Worm (Caenorhabditis elegans) whole organism, mixed stage, embryonic: ENCODE data around the gene pals-25.

ENCODE experiments used
- M03D4.4 ChIP-seq: sonication (generic microtip); optimal IDR thresholded peaks from 2 replicates; lab custom pipeline; 2017; ENCODE audit warnings: mild to moderate bottlenecking, missing genetic modification characterization, missing compliant biosample characterization
- bed-3 ChIP-seq: fragments of 200-800 bp; sonication (Bioruptor generic); optimal IDR thresholded peaks from 3 replicates; lab custom pipeline; 2018; ENCODE audit warnings: mild to moderate bottlenecking, missing genetic modification characterization, moderate library complexity, missing compliant biosample characterization
- ceh-39 ChIP-seq: fragments of 150-350 bp; optimal IDR thresholded peaks from 2 replicates; lab custom pipeline; 2014; ENCODE audit warnings: missing biosample characterization, missing genetic modification characterization
- ceh-43 ChIP-seq: fragments of 200-800 bp; sonication (Bioruptor generic); optimal IDR thresholded peaks from 2 replicates; lab custom pipeline; 2018; ENCODE audit warnings: mild to moderate bottlenecking, missing genetic modification characterization, moderate library complexity, missing compliant biosample characterization
- ceh-83 ChIP-seq: fragments of 200-800 bp; sonication (Bioruptor generic); optimal IDR thresholded peaks from 2 replicates; lab custom pipeline; 2018; ENCODE audit warnings: mild to moderate bottlenecking, missing genetic modification characterization, missing compliant biosample characterization
- ces-1 ChIP-seq: fragments of 150-350 bp; optimal IDR thresholded peaks from 2 replicates; lab custom pipeline; 2014; ENCODE audit warnings: missing biosample characterization, missing genetic modification reagents, missing genetic modification characterization
- cnd-1 ChIP-seq: fragments of 200-800 bp; sonication (Bioruptor generic); optimal IDR thresholded peaks from 2 replicates; lab custom pipeline; 2018; ENCODE audit warnings: mild to moderate bottlenecking, missing genetic modification characterization, missing compliant biosample characterization
- drap-1 ChIP-seq: fragments of 200-800 bp; sonication (Bioruptor generic); optimal IDR thresholded peaks from 3 replicates; lab custom pipeline; 2018; ENCODE audit warnings: mild to moderate bottlenecking, missing genetic modification characterization, missing compliant biosample characterization
- flh-1 ChIP-seq: fragments of 200-800 bp; sonication (Bioruptor generic); optimal IDR thresholded peaks from 2 replicates; lab custom pipeline; 2018; ENCODE audit warnings: mild to moderate bottlenecking, missing genetic modification characterization, moderate library complexity, missing compliant biosample characterization
- ham-2 ChIP-seq: fragments of 200-800 bp; sonication (Bioruptor generic); optimal IDR thresholded peaks from 2 replicates; lab custom pipeline; 2018; ENCODE audit warnings: mild to moderate bottlenecking, missing genetic modification characterization, missing compliant biosample characterization
- hlh-1 ChIP-seq: fragments of 150-350 bp; optimal IDR thresholded peaks from 2 replicates; lab custom pipeline; 2014; ENCODE audit warnings: missing biosample characterization, missing genetic modification reagents, missing genetic modification characterization
- lin-13 ChIP-seq: fragments of 150-350 bp; optimal IDR thresholded peaks from 2 replicates; lab custom pipeline; 2014; ENCODE audit warnings: missing biosample characterization, missing genetic modification characterization
- lin-32 ChIP-seq: fragments of 200-800 bp; sonication (Bioruptor generic); optimal IDR thresholded peaks from 2 replicates; lab custom pipeline; 2018; ENCODE audit warnings: mild to moderate bottlenecking, missing genetic modification characterization, missing compliant biosample characterization
- lsy-2 ChIP-seq: fragments of 150-350 bp; optimal IDR thresholded peaks from 2 replicates; lab custom pipeline; 2014; ENCODE audit warnings: missing biosample characterization, missing genetic modification characterization
- mls-2 ChIP-seq: sonication (generic microtip); optimal IDR thresholded peaks from 2 replicates; lab custom pipeline; 2016; ENCODE audit warnings: mild to moderate bottlenecking, missing genetic modification characterization, moderate library complexity, missing compliant biosample characterization
- nhr-12 ChIP-seq: fragments of 150-350 bp; optimal IDR thresholded peaks from 2 replicates; lab custom pipeline; 2014; ENCODE audit warnings: missing biosample characterization, missing genetic modification characterization
- nhr-2 ChIP-seq: fragments of 150-350 bp; optimal IDR thresholded peaks from 2 replicates; lab custom pipeline; 2014; ENCODE audit warnings: missing biosample characterization, missing genetic modification characterization
- nhr-28 ChIP-seq: fragments of 150-350 bp; optimal IDR thresholded peaks from 2 replicates; lab custom pipeline; 2014; ENCODE audit warnings: missing biosample characterization, missing genetic modification characterization
- nhr-76 ChIP-seq: sonication (generic microtip); optimal IDR thresholded peaks from 2 replicates; lab custom pipeline; 2017; ENCODE audit warnings: missing biosample characterization, missing genetic modification characterization
- pha-4 ChIP-seq: fragments of 150-350 bp; optimal IDR thresholded peaks from 2 replicates; lab custom pipeline; 2018; ENCODE audit warnings: missing biosample characterization, missing genetic modification reagents, missing genetic modification characterization
- sem-2 ChIP-seq: fragments of 200-800 bp; sonication (Bioruptor generic); optimal IDR thresholded peaks from 2 replicates; lab custom pipeline; 2018; ENCODE audit warnings: mild to moderate bottlenecking, missing genetic modification characterization, missing compliant biosample characterization
- snpc-4 ChIP-seq: fragments of 150-350 bp; optimal IDR thresholded peaks from 2 replicates; lab custom pipeline; 2014; ENCODE audit warnings: missing biosample characterization, missing genetic modification characterization
- sptf-1 ChIP-seq: sonication (generic microtip); optimal IDR thresholded peaks from 2 replicates; lab custom pipeline; 2017; ENCODE audit warnings: mild to moderate bottlenecking, missing genetic modification characterization, moderate library complexity, missing compliant biosample characterization
- tbx-8 ChIP-seq: fragments of 200-800 bp; sonication (Bioruptor generic); optimal IDR thresholded peaks from 2 replicates; lab custom pipeline; 2018; ENCODE audit warnings: mild to moderate bottlenecking, missing genetic modification characterization, moderate library complexity, missing compliant biosample characterization
- unc-120 ChIP-seq: sonication (generic microtip); optimal IDR thresholded peaks from 2 replicates; lab custom pipeline; 2017; ENCODE audit warnings: missing genetic modification characterization, missing compliant biosample characterization; ENCODE audit not compliant: poor library complexity, severe bottlenecking
- unc-39 ChIP-seq: fragments of 150-350 bp; optimal IDR thresholded peaks from 2 replicates; lab custom pipeline; 2014; ENCODE audit warnings: missing biosample characterization, missing genetic modification characterization
- unc-62 ChIP-seq: fragments of 150-350 bp; optimal IDR thresholded peaks from 2 replicates; lab custom pipeline; 2014; ENCODE audit warnings: missing biosample characterization, missing genetic modification reagents, missing genetic modification characterization
- zip-8 ChIP-seq: fragments of 150-350 bp; optimal IDR thresholded peaks from 2 replicates; lab custom pipeline; 2014; ENCODE audit warnings: missing biosample characterization, missing genetic modification characterization
- ztf-11 ChIP-seq: fragments of 150-350 bp; optimal IDR thresholded peaks from 2 replicates; lab custom pipeline; 2014; ENCODE audit warnings: missing biosample characterization, missing genetic modification characterization

Gene pals-25

DNA sequence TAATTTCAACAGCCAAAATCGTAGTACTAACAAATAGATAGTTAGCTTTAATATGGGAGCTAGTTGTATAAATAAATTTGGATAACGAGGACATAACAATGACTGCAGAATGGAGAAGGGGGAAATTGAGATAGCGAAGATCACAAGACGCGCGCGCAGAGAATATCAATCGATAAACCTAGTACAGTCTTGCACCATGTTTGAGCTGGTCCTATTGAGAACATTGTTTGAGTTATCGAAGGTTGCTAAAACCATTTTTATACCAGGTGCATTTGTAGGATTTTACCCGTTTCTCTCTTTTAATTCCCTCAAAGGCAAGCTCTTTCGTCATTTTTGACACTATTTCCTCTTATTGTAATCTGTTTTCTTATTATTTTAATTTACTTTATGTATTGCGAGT, 37.3 kb downstream of the pals-25 start, which contains the start of the genes F40G9.9 and F40G9.12:
F40G9.9 (minus strand) TSS at position 101 of the 400 bp plus-strand sequence.
F40G9.12 (plus strand) TSS at position 231 of the 400 bp plus-strand sequence.
- TF ChIP-seq ceh-83 (GFP tag; lab: Kevin White, UChicago) (no peak), pha-4 (no peak), ceh-39 (tag; lab: Kevin White, UChicago) (no peak), zip-8 (tag; lab: Kevin White, UChicago) (no peak), nhr-76 (tag; lab: Kevin White, UChicago) (no peak), lin-32 (GFP tag; lab: Kevin White, UChicago) (no peak)

DNA sequence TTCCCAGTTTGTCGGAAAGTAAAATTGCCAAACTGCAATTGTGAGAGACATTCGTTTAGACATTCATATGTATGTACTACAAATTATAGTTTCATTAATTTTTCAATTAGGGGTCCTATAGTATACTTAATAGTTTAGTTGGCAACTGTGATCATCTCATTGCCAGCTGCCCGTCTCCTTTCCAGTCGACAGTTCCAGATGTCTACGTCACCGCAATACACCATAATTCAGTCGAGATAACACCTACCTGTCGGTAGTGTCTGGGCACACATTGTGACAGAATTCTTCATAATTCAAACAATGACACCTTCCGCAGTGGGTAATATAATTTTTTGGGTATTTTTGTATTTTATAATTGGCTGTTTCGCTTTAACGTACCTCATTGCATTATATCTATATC, 39.2 kb downstream of the pals-25 start, which contains the start of gene F40G9.19:
F40G9.19 (plus strand) TSS at position 301 of the 400 bp plus-strand sequence.
- TF ChIP-seq snpc-4 (tag; lab: Kevin White, UChicago) = no peak
- no peak for TF ChIP-seq sem-2 (GFP tag; lab: Kevin White, UChicago)
- TF ChIP-seq nhr-12 (tag; lab: Kevin White, UChicago) = no peak
- no peak for TF ChIP-seq zip-8 (tag; lab: Kevin White, UChicago)
- TF ChIP-seq drap-1 (GFP tag; lab: Kevin White, UChicago) = no peak
- TF ChIP-seq sptf-1 = no peak
- TF ChIP-seq, all 35 proteins: peak for 0

- TF ChIP-seq ztf-11 (tag; lab: Kevin White, UChicago) (no peak), nhr-2 (no peak), hlh-1 (tag; lab: Kevin White, UChicago) (no peak), lsy-2 (tag; lab: Kevin White, UChicago) (no peak), ceh-43 (GFP tag; lab: Kevin White, UChicago) (no peak), sem-2 (GFP tag; lab: Kevin White, UChicago) (no peak), unc-120 (tag; lab: Kevin White, UChicago) (no peak), bed-3 (no peak), nhr-28 (no peak), tbx-8 (GFP tag; lab: Kevin White, UChicago) (no peak), pha-4 (no peak), zip-8 (tag; lab: Kevin White, UChicago) (no peak), mls-2 (no peak), unc-39 (tag; lab: Kevin White, UChicago) (no peak)
These were observed 41.4 kb downstream of the pals-25 start, which contains the start of gene clec-148 for ce11 chrIII:175733-176132. TSS of gene clec-148 (minus strand) at chrIII:175833.

ce11 chrIII:177715-178114, 43.4 kb downstream of the pals-25 start, which contains the start of gene F40G9.14:
TSS of gene F40G9.14 (minus strand) at chrIII:177815.
- TF ChIP-seq lsy-2 (tag; lab: Kevin White, UChicago) (no peak), sptf-1 (no peak), ztf-11 (tag; lab: Kevin White, UChicago) (no peak), pha-4 (no peak)

DNA sequence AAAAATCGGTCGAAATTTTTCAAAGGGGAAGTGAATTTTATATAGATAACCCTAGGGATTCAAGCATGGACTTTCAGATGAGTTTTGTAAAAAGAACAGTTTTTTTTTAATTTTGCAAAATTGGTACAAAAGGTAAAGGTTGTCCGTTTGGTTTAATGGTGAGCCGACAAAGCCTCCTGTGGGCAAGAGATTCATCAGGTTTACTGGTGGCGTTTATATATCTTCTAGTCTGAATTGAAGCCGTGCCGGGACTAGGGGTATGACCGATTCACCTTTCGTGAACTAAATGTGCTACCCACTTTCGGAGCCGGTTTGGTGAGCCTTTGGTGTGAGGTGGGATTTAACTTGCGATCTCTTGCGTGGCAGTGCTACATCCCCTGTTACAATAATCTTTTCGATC, 43.8 kb downstream of the pals-25 start:
- peak; percentile 23 for TF ChIP-seq tbx-8 (GFP tag; lab: Kevin White, UChicago)
- TF ChIP-seq M03D4.4 (tag; lab: Kevin White, UChicago) = no peak

DNA sequence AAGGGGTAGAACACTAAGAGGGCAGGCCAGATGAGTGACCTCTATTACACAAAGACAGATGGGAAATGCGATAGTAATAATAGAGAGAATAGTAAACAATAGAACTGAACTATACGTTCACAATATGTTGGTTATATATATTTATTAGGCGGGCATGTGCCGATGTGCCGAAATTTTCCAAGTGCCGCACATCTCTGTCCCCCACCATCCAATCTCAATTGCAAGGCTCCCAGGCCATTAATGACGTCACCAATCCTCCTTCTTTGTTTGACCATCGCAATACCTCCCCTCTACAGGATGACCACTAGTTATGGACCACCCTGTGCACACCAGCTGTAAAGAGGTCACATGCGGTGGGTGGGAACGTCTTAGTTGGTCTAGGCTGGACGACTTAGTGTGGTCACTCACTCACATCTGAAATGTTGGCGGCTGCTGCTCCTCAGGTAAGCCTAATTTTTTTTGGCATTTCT, 44.9 kb downstream of the pals-25 start, which contains the start of gene F40G9.6:
F40G9.6 (plus strand) TSS at position 420 of the 470 bp plus-strand sequence.
- TF ChIP-seq mls-2 = peak; percentile 38
- TF ChIP-seq zip-8 (tag; lab: Kevin White, UChicago) = peak; percentile 67
- peak; percentile 32 for TF ChIP-seq nhr-2
- no peak for TF ChIP-seq ham-2
- no peak for TF ChIP-seq ces-1 (GFP tag; lab: Kevin White, UChicago)
- TF ChIP-seq cnd-1 (tag; lab: Kevin White, UChicago) = peak; percentile 60

DNA sequence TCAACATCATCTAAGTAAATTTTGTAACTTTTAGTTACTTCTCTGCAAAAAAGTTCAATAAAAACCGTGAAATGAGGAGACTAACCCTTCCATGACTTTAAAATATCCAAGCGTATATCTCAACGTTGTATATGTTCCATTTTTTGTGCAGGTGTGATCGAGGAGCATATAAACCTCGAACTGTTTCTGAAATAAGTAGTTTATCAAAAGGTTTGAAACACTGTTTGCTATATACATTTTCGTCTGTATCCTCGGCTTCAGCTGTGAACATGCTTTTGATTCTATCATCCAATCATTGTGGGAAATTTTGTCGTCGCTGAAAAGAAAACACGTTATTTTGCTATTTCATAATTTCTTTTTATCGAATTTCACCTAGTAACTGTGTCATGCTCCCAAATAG, 46.7 kb downstream of the pals-25 start, which contains the start of gene F40G9.5:
F40G9.5 (plus strand) TSS at position 301 of the 400 bp plus-strand sequence.
- TF ChIP-seq mls-2 (no peak), snpc-4 (tag; lab: Kevin White, UChicago) (no peak), sptf-1 (no peak), unc-62 (GFP tag; lab: Kevin White, UChicago) (no peak), sem-2 (GFP tag; lab: Kevin White, UChicago) (no peak), M03D4.4 (tag; lab: Kevin White, UChicago) (no peak), lin-13 (tag; lab: Kevin White, UChicago) (no peak), flh-1 (GFP tag; lab: Kevin White, UChicago) (no peak), nhr-28 (no peak)
- TF ChIP-seq, all 35 proteins: peak for 0
